Worm (Caenorhabditis elegans) whole organism, L1 larva: Measurements from ENCODE around the gene twk-32.

Source experiments
- ces-1 ChIP-seq: fragments of 150-350 bp; optimal IDR thresholded peaks from 2 replicates; lab custom pipeline; 2014; ENCODE audit warnings: missing biosample characterization, missing genetic modification reagents, missing genetic modification characterization
- dpl-1 ChIP-seq, 3 experiments: fragments of 150-350 bp in 2 of 3; sonication (generic microtip) in 1 of 3; optimal IDR thresholded peaks; 2 replicates each; lab custom pipeline; 2014 to 2017; ENCODE audit warnings: missing biosample characterization in 3 of 3, missing genetic modification characterization in 3 of 3, missing genetic modification reagents in 3 of 3
- elt-3 ChIP-seq, 6 experiments: fragments of 150-350 bp in 1 of 6; sonication (generic microtip); optimal IDR thresholded peaks; 2 replicates each; lab custom pipeline; 2017 to 2018; ENCODE audit warnings: missing biosample characterization in 6 of 6, missing genetic modification characterization in 6 of 6, inconsistent platforms in 1 of 6
- lin-39 ChIP-seq: fragments of 150-350 bp; optimal IDR thresholded peaks from 2 replicates; lab custom pipeline; 2014; ENCODE audit warnings: missing biosample characterization, missing genetic modification reagents, missing genetic modification characterization
- mdl-1 ChIP-seq, 2 experiments: fragments of 150-350 bp; optimal IDR thresholded peaks; 2 replicates each; lab custom pipeline; 2014 to 2017; ENCODE audit warnings: missing biosample characterization in 2 of 2, missing genetic modification characterization in 2 of 2, inconsistent platforms in 1 of 2
- nhr-77 ChIP-seq: fragments of 150-350 bp; optimal IDR thresholded peaks from 2 replicates; lab custom pipeline; 2014; ENCODE audit warnings: missing biosample characterization, missing genetic modification characterization
- snpc-4 ChIP-seq: fragments of 150-350 bp; optimal IDR thresholded peaks from 2 replicates; lab custom pipeline; 2014; ENCODE audit warnings: missing biosample characterization, missing genetic modification characterization
- unc-62 ChIP-seq: fragments of 150-350 bp; optimal IDR thresholded peaks from 2 replicates; lab custom pipeline; 2014; ENCODE audit warnings: missing biosample characterization, missing genetic modification reagents, missing genetic modification characterization
- ztf-11 ChIP-seq, 2 experiments: sonication (generic microtip); optimal IDR thresholded peaks; 2 replicates each; lab custom pipeline; 2016 to 2017; ENCODE audit warnings: missing genetic modification characterization in 2 of 2, missing biosample characterization in 1 of 2, missing compliant biosample characterization in 1 of 2

ce11 chrV:13807232-13807631 lies 10.8 kb downstream of the twk-32 start, which contains the start of gene swan-1:
- TF ChIP-seq ztf-11 (tag; optimal IDR thresholded peaks at IDR 0.05; lab: Kevin White, UChicago) (no peak), nhr-77 (tag; lab: Kevin White, UChicago) (no peak), ces-1 (GFP tag; lab: Kevin White, UChicago) (no peak), unc-62 (GFP tag; lab: Kevin White, UChicago) (no peak), dpl-1 (GFP tag; optimal IDR thresholded peaks at IDR 0.05; lab: Kevin White, UChicago) (no peak), snpc-4 (tag; lab: Kevin White, UChicago) (no peak), mdl-1 (tag; optimal IDR thresholded peaks at IDR 0.05; lab: Kevin White, UChicago) (no peak), lin-39 (tag; lab: Kevin White, UChicago) (no peak), elt-3 (tag; optimal IDR thresholded peaks at IDR 0.05; lab: Kevin White, UChicago) (no peak)
